Worm (Caenorhabditis elegans) whole organism, L4 larva: Measurements from ENCODE around the gene R07B7.9.

Source experiments
- ama-1 ChIP-seq: fragments of 150-350 bp; optimal IDR thresholded peaks from 2 replicates; lab custom pipeline; 2014; ENCODE audit warnings: inconsistent platforms, mixed read lengths
- fkh-10 ChIP-seq: fragments of 150-350 bp; optimal IDR thresholded peaks from 2 replicates; lab custom pipeline; 2014; ENCODE audit warnings: missing biosample characterization, missing genetic modification reagents, missing genetic modification characterization
- jun-1 ChIP-seq: fragments of 150-350 bp; optimal IDR thresholded peaks from 2 replicates; lab custom pipeline; 2014; ENCODE audit warnings: missing biosample characterization, missing genetic modification reagents, missing genetic modification characterization
- nhr-77 ChIP-seq: fragments of 150-350 bp; optimal IDR thresholded peaks from 2 replicates; lab custom pipeline; 2014; ENCODE audit warnings: missing biosample characterization, missing genetic modification characterization
- snpc-4 ChIP-seq: fragments of 150-350 bp; optimal IDR thresholded peaks from 2 replicates; lab custom pipeline; 2014; ENCODE audit warnings: missing biosample characterization, missing genetic modification characterization
- unc-130 ChIP-seq: sonication (generic microtip); optimal IDR thresholded peaks from 2 replicates; lab custom pipeline; 2016; ENCODE audit warnings: missing genetic modification reagents, missing genetic modification characterization, missing compliant biosample characterization

- TF ChIP-seq fkh-10: no peak
- no peak for TF ChIP-seq snpc-4 (tag; lab: Kevin White, UChicago)
- no peak for TF ChIP-seq ama-1 (lab: Kevin White, UChicago)
- TF ChIP-seq nhr-77 (tag; lab: Kevin White, UChicago): no peak
- TF ChIP-seq jun-1 (tag; lab: Kevin White, UChicago): no peak
- TF ChIP-seq unc-130 (GFP tag; lab: Kevin White, UChicago): no peak
These were observed 17.9 kb upstream of the R07B7.9 start, which contains the start of gene nhr-209 for ce11 chrV:12098123-12098522.
